Worm (Caenorhabditis elegans): ENCODE data around the gene cwp-2.
A peak's percentile ranks its signal among the peaks of the same experiment; 100 is the strongest.

cwp-2 gene

ce11 chrV:4842544-4842943 is at the start of gene cwp-2, which contains the start of gene cwp-3:
TSS of gene cwp-2 (minus strand) at chrV:4842644.
TSS of gene cwp-3 (plus strand) at chrV:4842836.
- TF ChIP-seq tab-1 (GFP tag; IDR thresholded peaks at IDR 0.05) (no peak), med-1 (GFP tag; optimal IDR thresholded peaks at IDR 0.05; ENCODE audit: insufficient read depth) (no peak)

- no peak for TF ChIP-seq ztf-29 (GFP tag; IDR thresholded peaks at IDR 0.05)
- no peak for TF ChIP-seq med-1 (GFP tag; optimal IDR thresholded peaks at IDR 0.05; ENCODE audit: insufficient read depth)
- no peak for TF ChIP-seq tab-1 (GFP tag; IDR thresholded peaks at IDR 0.05)
- no peak for TF ChIP-seq T22C8.4 (GFP tag; IDR thresholded peaks at IDR 0.05)
- TF ChIP-seq flt-1 (GFP tag; IDR thresholded peaks at IDR 0.05), result no peak
- TF ChIP-seq klf-2 (GFP tag; conservative IDR thresholded peaks at IDR 0.05), result no peak
- no peak for TF ChIP-seq cog-1 (tag; optimal IDR thresholded peaks at IDR 0.05)
- no peak for TF ChIP-seq ztf-23 (GFP tag; IDR thresholded peaks at IDR 0.05)
- no peak for TF ChIP-seq ref-1 (GFP tag; conservative IDR thresholded peaks at IDR 0.05)
Observed at ce11 chrV:4891305-4891704, 48.9 kb upstream of the cwp-2 start.

- TF ChIP-seq klf-2 (GFP tag; conservative IDR thresholded peaks at IDR 0.05), result no peak
- 0 out of 2 replicates have a peak, but pooled peaks have one; percentile 39 for TF ChIP-seq tab-1 (GFP tag; IDR thresholded peaks at IDR 0.05)
Observed at ce11 chrV:4890781-4891180, 48.3 kb upstream of the cwp-2 start.

ce11 chrV:4889976-4890479 is 47.6 kb upstream of the cwp-2 start, which contains the start of gene T19H12.2:
TSS of gene T19H12.2 (plus strand) at chrV:4890429.
- TF ChIP-seq ztf-29 (GFP tag; IDR thresholded peaks at IDR 0.05) (no peak), flt-1 (GFP tag; IDR thresholded peaks at IDR 0.05) (no peak), tab-1 (GFP tag; IDR thresholded peaks at IDR 0.05) (no peak), med-1 (GFP tag; optimal IDR thresholded peaks at IDR 0.05; ENCODE audit: insufficient read depth) (no peak), ref-1 (GFP tag; conservative IDR thresholded peaks at IDR 0.05) (no peak), klf-2 (GFP tag; conservative IDR thresholded peaks at IDR 0.05) (no peak), ztf-23 (GFP tag; IDR thresholded peaks at IDR 0.05) (no peak), T22C8.4 (GFP tag; IDR thresholded peaks at IDR 0.05) (no peak), cog-1 (tag; optimal IDR thresholded peaks at IDR 0.05) (no peak)

- TF ChIP-seq T22C8.4 (GFP tag; IDR thresholded peaks at IDR 0.05) (no peak), ztf-23 (GFP tag; IDR thresholded peaks at IDR 0.05) (no peak), flt-1 (GFP tag; IDR thresholded peaks at IDR 0.05) (no peak), cog-1 (tag; optimal IDR thresholded peaks at IDR 0.05) (no peak), ztf-29 (GFP tag; IDR thresholded peaks at IDR 0.05) (no peak), ref-1 (GFP tag; conservative IDR thresholded peaks at IDR 0.05) (no peak), klf-2 (GFP tag; conservative IDR thresholded peaks at IDR 0.05) (no peak), tab-1 (GFP tag; IDR thresholded peaks at IDR 0.05) (no peak), med-1 (GFP tag; optimal IDR thresholded peaks at IDR 0.05; ENCODE audit: insufficient read depth) (no peak)
Observed at ce11 chrV:4889477-4889876, 47.0 kb upstream of the cwp-2 start, which contains the start of gene ugt-12. TSS of gene ugt-12 (minus strand) at chrV:4889629.

DNA sequence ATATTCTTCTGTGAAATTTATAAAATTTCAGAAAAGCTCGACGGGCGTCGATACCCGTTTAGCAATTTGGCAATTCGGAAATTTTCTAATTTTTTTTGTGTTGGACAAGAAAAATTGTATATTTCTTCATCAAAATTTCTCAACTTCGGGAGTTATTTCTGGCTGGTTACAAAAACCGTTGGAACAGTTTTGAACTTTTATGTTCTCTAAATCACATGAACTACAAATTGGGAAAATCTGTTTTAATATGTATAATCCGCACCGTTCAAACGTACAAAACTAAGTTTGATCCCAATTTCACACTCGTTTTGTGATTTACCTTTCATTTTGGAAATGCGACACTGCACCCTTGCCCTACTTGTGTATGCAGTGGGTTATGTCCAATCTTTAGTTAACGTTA is 42.9 kb upstream of the cwp-2 start, which contains the start of gene T19H12.3:
Gene T19H12.3, plus strand, starts transcription at position 301 of the 400 bp plus-strand sequence.
- no peak for TF ChIP-seq T22C8.4 (GFP tag; IDR thresholded peaks at IDR 0.05)
- TF ChIP-seq flt-1 (GFP tag; IDR thresholded peaks at IDR 0.05), result no peak
- TF ChIP-seq med-1 (GFP tag; optimal IDR thresholded peaks at IDR 0.05; ENCODE audit: insufficient read depth), result no peak
- no peak for TF ChIP-seq ref-1 (GFP tag; conservative IDR thresholded peaks at IDR 0.05)
- no peak for TF ChIP-seq ztf-23 (GFP tag; IDR thresholded peaks at IDR 0.05)
- no peak for TF ChIP-seq tab-1 (GFP tag; IDR thresholded peaks at IDR 0.05)
- no peak for TF ChIP-seq ztf-29 (GFP tag; IDR thresholded peaks at IDR 0.05)
- TF ChIP-seq klf-2 (GFP tag; conservative IDR thresholded peaks at IDR 0.05), result no peak
- no peak for TF ChIP-seq cog-1 (tag; optimal IDR thresholded peaks at IDR 0.05)

DNA sequence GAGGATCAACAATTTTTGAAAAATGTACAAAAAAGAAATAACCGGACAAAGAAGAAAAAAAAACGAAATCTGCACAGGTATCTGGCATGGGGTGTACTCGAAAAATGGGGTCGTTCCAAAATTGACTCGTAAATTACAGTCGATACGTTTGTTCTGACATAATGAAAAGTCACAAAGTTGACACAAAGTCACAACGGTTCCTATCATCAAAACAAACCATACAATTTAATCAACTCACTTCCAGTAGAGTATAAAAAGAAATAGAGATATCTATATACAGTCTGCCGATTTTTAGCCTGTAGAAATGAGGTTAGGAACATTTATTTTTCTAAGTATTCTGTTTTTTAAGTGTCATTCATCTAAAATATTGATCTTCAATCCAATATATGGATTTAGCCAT is 42.0 kb upstream of the cwp-2 start, which contains the start of gene T19H12.12:
Gene T19H12.12, plus strand, starts transcription at position 301 of the 400 bp plus-strand sequence.
- TF ChIP-seq tab-1 (GFP tag; IDR thresholded peaks at IDR 0.05) (no peak), klf-2 (GFP tag; conservative IDR thresholded peaks at IDR 0.05) (no peak), cog-1 (tag; optimal IDR thresholded peaks at IDR 0.05) (no peak), flt-1 (GFP tag; IDR thresholded peaks at IDR 0.05) (no peak), T22C8.4 (GFP tag; IDR thresholded peaks at IDR 0.05) (no peak), ref-1 (GFP tag; conservative IDR thresholded peaks at IDR 0.05) (no peak), med-1 (GFP tag; optimal IDR thresholded peaks at IDR 0.05; ENCODE audit: insufficient read depth) (no peak), ztf-23 (GFP tag; IDR thresholded peaks at IDR 0.05) (no peak), ztf-29 (GFP tag; IDR thresholded peaks at IDR 0.05) (no peak)

DNA sequence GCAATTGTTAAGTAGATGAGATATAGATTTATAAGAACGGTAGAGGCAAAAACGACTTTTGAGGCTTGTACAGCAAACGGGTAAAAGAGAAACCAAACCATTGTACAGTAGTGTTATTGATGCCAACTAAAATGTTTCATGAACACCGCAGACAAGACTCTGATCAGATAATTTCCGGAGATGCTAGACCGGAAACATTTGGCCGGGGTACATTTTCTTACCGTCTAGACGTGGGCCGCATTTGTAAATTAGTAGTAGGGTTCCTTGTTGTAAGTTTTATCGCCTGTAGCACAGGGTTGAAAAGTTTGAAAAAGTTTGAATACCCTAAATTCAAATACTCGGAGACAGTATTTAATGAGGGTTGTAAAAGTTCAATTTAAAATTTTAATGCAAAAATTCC is 38.9 kb upstream of the cwp-2 start, which contains the start of gene str-32:
Gene str-32, minus strand, starts transcription at position 101 of the 400 bp plus-strand sequence.
- no peak for TF ChIP-seq klf-2 (GFP tag; conservative IDR thresholded peaks at IDR 0.05)
- TF ChIP-seq cog-1 (tag; optimal IDR thresholded peaks at IDR 0.05), result no peak
- no peak for TF ChIP-seq ref-1 (GFP tag; conservative IDR thresholded peaks at IDR 0.05)
- no peak for TF ChIP-seq flt-1 (GFP tag; IDR thresholded peaks at IDR 0.05)
- TF ChIP-seq T22C8.4 (GFP tag; IDR thresholded peaks at IDR 0.05), result no peak
- no peak for TF ChIP-seq ztf-29 (GFP tag; IDR thresholded peaks at IDR 0.05)
- TF ChIP-seq tab-1 (GFP tag; IDR thresholded peaks at IDR 0.05), result no peak
- no peak for TF ChIP-seq med-1 (GFP tag; optimal IDR thresholded peaks at IDR 0.05; ENCODE audit: insufficient read depth)
- no peak for TF ChIP-seq ztf-23 (GFP tag; IDR thresholded peaks at IDR 0.05)

DNA sequence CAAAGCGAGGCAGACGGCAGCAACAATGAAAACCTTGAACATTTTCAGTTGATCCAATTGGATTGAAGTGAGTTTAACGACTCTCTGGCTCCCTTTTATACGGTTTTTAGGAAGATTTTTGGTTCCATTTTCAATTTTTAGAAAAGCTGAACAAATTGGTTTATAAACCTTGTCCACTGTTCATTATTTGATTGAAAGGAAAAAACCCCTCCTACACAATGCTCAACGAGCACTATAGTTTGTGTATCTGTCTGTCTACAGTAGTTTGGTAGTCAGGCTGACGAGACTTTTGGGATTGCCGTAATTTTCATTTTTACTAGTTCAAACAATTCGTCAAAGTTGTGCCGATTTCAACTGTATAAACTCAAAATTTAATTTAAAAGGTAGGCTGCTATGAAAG is 36.8 kb upstream of the cwp-2 start, which contains the start of gene T19H12.15:
Gene T19H12.15, minus strand, starts transcription at position 101 of the 400 bp plus-strand sequence.
- TF ChIP-seq tab-1 (GFP tag; IDR thresholded peaks at IDR 0.05) (no peak), cog-1 (tag; optimal IDR thresholded peaks at IDR 0.05) (no peak), ztf-23 (GFP tag; IDR thresholded peaks at IDR 0.05) (no peak), T22C8.4 (GFP tag; IDR thresholded peaks at IDR 0.05) (no peak), ref-1 (GFP tag; conservative IDR thresholded peaks at IDR 0.05) (no peak), flt-1 (GFP tag; IDR thresholded peaks at IDR 0.05) (no peak), ztf-29 (GFP tag; IDR thresholded peaks at IDR 0.05) (no peak), med-1 (GFP tag; optimal IDR thresholded peaks at IDR 0.05; ENCODE audit: insufficient read depth) (no peak), klf-2 (GFP tag; conservative IDR thresholded peaks at IDR 0.05) (no peak)

ce11 chrV:4877587-4877986 is 35.1 kb upstream of the cwp-2 start, which contains the start of gene T19H12.6:
TSS of gene T19H12.6 (minus strand) at chrV:4877687.
- no peak for TF ChIP-seq cog-1 (tag; optimal IDR thresholded peaks at IDR 0.05)
- no peak for TF ChIP-seq ztf-29 (GFP tag; IDR thresholded peaks at IDR 0.05)
- TF ChIP-seq tab-1 (GFP tag; IDR thresholded peaks at IDR 0.05), result no peak
- TF ChIP-seq T22C8.4 (GFP tag; IDR thresholded peaks at IDR 0.05), result no peak
- no peak for TF ChIP-seq ztf-23 (GFP tag; IDR thresholded peaks at IDR 0.05)
- no peak for TF ChIP-seq klf-2 (GFP tag; conservative IDR thresholded peaks at IDR 0.05)
- no peak for TF ChIP-seq flt-1 (GFP tag; IDR thresholded peaks at IDR 0.05)
- no peak for TF ChIP-seq med-1 (GFP tag; optimal IDR thresholded peaks at IDR 0.05; ENCODE audit: insufficient read depth)
- no peak for TF ChIP-seq ref-1 (GFP tag; conservative IDR thresholded peaks at IDR 0.05)

All from whole organism, midembryonic.